Worm (Caenorhabditis elegans) whole organism, midembryonic: ENCODE data around the gene unc-58.
A peak's percentile ranks its signal among the peaks of the same experiment; 100 is the strongest.

ENCODE experiments used
- T22C8.4 ChIP-seq: fragments of 200-800 bp; sonication (Bioruptor generic); IDR thresholded peaks from 2 replicates; pipeline ENCODE4 v1.3.6; 2022; ENCODE audit warnings: missing genetic modification characterization, missing compliant biosample characterization
- cog-1 ChIP-seq: sonication (generic microtip); optimal IDR thresholded peaks from 2 replicates; lab custom pipeline; 2016; ENCODE audit warnings: missing genetic modification characterization, missing compliant biosample characterization
- flt-1 ChIP-seq: fragments of 200-800 bp; sonication (Bioruptor generic); IDR thresholded peaks from 2 replicates; pipeline ENCODE4 v1.3.6; 2022; ENCODE audit warnings: missing genetic modification characterization, missing compliant biosample characterization
- klf-2 ChIP-seq: fragments of 200-800 bp; sonication (Bioruptor generic); conservative IDR thresholded peaks from 2 replicates; pipeline ENCODE4 v1.3.6; 2022; ENCODE audit warnings: missing genetic modification reagents, missing genetic modification characterization, missing compliant biosample characterization
- med-1 ChIP-seq: sonication (generic microtip); optimal IDR thresholded peaks from 2 replicates; lab custom pipeline; 2017; ENCODE audit warnings: missing genetic modification characterization, mild to moderate bottlenecking, missing compliant biosample characterization, antibody characterized with exemption, missing genetic modification reagents; ENCODE audit not compliant: insufficient read depth
- ref-1 ChIP-seq: fragments of 200-800 bp; sonication (Bioruptor generic); conservative IDR thresholded peaks from 2 replicates; pipeline ENCODE4 v1.3.6; 2022; ENCODE audit warnings: missing genetic modification reagents, missing genetic modification characterization, missing compliant biosample characterization
- tab-1 ChIP-seq: fragments of 200-800 bp; sonication (Bioruptor generic); IDR thresholded peaks from 2 replicates; pipeline ENCODE4 v1.3.6; 2022; ENCODE audit warnings: missing genetic modification characterization, missing compliant biosample characterization
- ztf-23 ChIP-seq: fragments of 200-800 bp; sonication (Bioruptor generic); IDR thresholded peaks from 2 replicates; pipeline ENCODE4 v1.3.6; 2022; ENCODE audit warnings: missing genetic modification reagents, missing genetic modification characterization, missing compliant biosample characterization
- ztf-29 ChIP-seq: fragments of 200-800 bp; sonication (Bioruptor generic); IDR thresholded peaks from 2 replicates; pipeline ENCODE4 v1.3.6; 2022; ENCODE audit warnings: missing genetic modification reagents, missing genetic modification characterization, missing compliant biosample characterization

unc-58 gene

ce11 chrX:10141963-10142431 is 9.0 kb upstream of the unc-58 start, which contains the start of gene oac-14:
Gene oac-14 (minus strand): TSS chrX:10142013.
- TF ChIP-seq flt-1 (GFP tag; lab: Robert Waterston, UW) (no peak), ztf-29 (GFP tag; lab: Robert Waterston, UW) (no peak), ztf-23 (GFP tag; lab: Robert Waterston, UW) (no peak), med-1 (GFP tag; lab: Kevin White, UChicago) (no peak), tab-1 (GFP tag; lab: Robert Waterston, UW) (no peak), cog-1 (no peak), ref-1 (GFP tag; lab: Robert Waterston, UW) (no peak), klf-2 (no peak)

ce11 chrX:10141264-10141663 is 8.3 kb upstream of the unc-58 start:
- TF ChIP-seq flt-1 (GFP tag; lab: Robert Waterston, UW): no peak
- TF ChIP-seq ztf-29 (GFP tag; lab: Robert Waterston, UW): no peak
- TF ChIP-seq klf-2: no peak
- no peak for TF ChIP-seq T22C8.4 (GFP tag; lab: Robert Waterston, UW)
- no peak for TF ChIP-seq cog-1
- TF ChIP-seq tab-1 (GFP tag; lab: Robert Waterston, UW): no peak
- no peak for TF ChIP-seq ref-1 (GFP tag; lab: Robert Waterston, UW)
- TF ChIP-seq ztf-23 (GFP tag; lab: Robert Waterston, UW): no peak
- TF ChIP-seq med-1 (GFP tag; lab: Kevin White, UChicago): no peak

ce11 chrX:10138494-10138893 is 5.5 kb upstream of the unc-58 start, which contains the start of gene moc-1:
Gene moc-1 (minus strand): TSS chrX:10138620.
- TF ChIP-seq tab-1 (GFP tag; lab: Robert Waterston, UW): no peak
- TF ChIP-seq T22C8.4 (GFP tag; lab: Robert Waterston, UW): no peak
- no peak for TF ChIP-seq flt-1 (GFP tag; lab: Robert Waterston, UW)
- TF ChIP-seq ztf-23 (GFP tag; lab: Robert Waterston, UW): no peak
- no peak for TF ChIP-seq ref-1 (GFP tag; lab: Robert Waterston, UW)
- TF ChIP-seq med-1 (GFP tag; lab: Kevin White, UChicago): no peak
- no peak for TF ChIP-seq klf-2
- TF ChIP-seq ztf-29 (GFP tag; lab: Robert Waterston, UW): no peak
- TF ChIP-seq cog-1: no peak

ce11 chrX:10132546-10133032 is 393 bp downstream of the unc-58 start:
- TF ChIP-seq flt-1 (GFP tag; lab: Robert Waterston, UW) (peak; percentile 93), ref-1 (GFP tag; lab: Robert Waterston, UW) (peak; percentile 83), cog-1 (peak; percentile 68), ztf-23 (GFP tag; lab: Robert Waterston, UW) (peak; percentile 89), tab-1 (GFP tag; lab: Robert Waterston, UW) (peak; percentile 94), med-1 (GFP tag; lab: Kevin White, UChicago) (peak; percentile 32), klf-2 (peak; percentile 93), ztf-29 (GFP tag; lab: Robert Waterston, UW) (peak; percentile 41; the same call in 1 of the 2 replicates), T22C8.4 (GFP tag; lab: Robert Waterston, UW) (peak; percentile 91)

- TF ChIP-seq cog-1 (no peak), tab-1 (GFP tag; lab: Robert Waterston, UW) (no peak), ztf-29 (GFP tag; lab: Robert Waterston, UW) (no peak), ztf-23 (GFP tag; lab: Robert Waterston, UW) (no peak), med-1 (GFP tag; lab: Kevin White, UChicago) (no peak), ref-1 (GFP tag; lab: Robert Waterston, UW) (no peak), T22C8.4 (GFP tag; lab: Robert Waterston, UW) (no peak), klf-2 (no peak), flt-1 (GFP tag; lab: Robert Waterston, UW) (no peak)
Observed at ce11 chrX:10130159-10130558, 2.8 kb downstream of the unc-58 start.

- TF ChIP-seq tab-1 (GFP tag; lab: Robert Waterston, UW) (no peak), ref-1 (GFP tag; lab: Robert Waterston, UW) (no peak), klf-2 (no peak), flt-1 (GFP tag; lab: Robert Waterston, UW) (no peak), med-1 (GFP tag; lab: Kevin White, UChicago) (no peak), ztf-23 (GFP tag; lab: Robert Waterston, UW) (no peak), ztf-29 (GFP tag; lab: Robert Waterston, UW) (no peak), T22C8.4 (GFP tag; lab: Robert Waterston, UW) (no peak), cog-1 (no peak)
Observed at ce11 chrX:10124338-10124737, 8.6 kb downstream of the unc-58 start.

- TF ChIP-seq T22C8.4 (GFP tag; lab: Robert Waterston, UW) (no peak), flt-1 (GFP tag; lab: Robert Waterston, UW) (no peak), ztf-23 (GFP tag; lab: Robert Waterston, UW) (no peak), tab-1 (GFP tag; lab: Robert Waterston, UW) (no peak), ztf-29 (GFP tag; lab: Robert Waterston, UW) (no peak), klf-2 (no peak), med-1 (GFP tag; lab: Kevin White, UChicago) (no peak), ref-1 (GFP tag; lab: Robert Waterston, UW) (no peak), cog-1 (no peak)
Observed at ce11 chrX:10123015-10123414, 10.0 kb downstream of the unc-58 start.

ce11 chrX:10113677-10114076 is 19.3 kb downstream of the unc-58 start:
- TF ChIP-seq ref-1 (GFP tag; lab: Robert Waterston, UW): no peak
- no peak for TF ChIP-seq ztf-23 (GFP tag; lab: Robert Waterston, UW)
- TF ChIP-seq T22C8.4 (GFP tag; lab: Robert Waterston, UW): no peak
- TF ChIP-seq cog-1: no peak
- TF ChIP-seq klf-2: no peak
- no peak for TF ChIP-seq tab-1 (GFP tag; lab: Robert Waterston, UW)
- TF ChIP-seq med-1 (GFP tag; lab: Kevin White, UChicago): no peak
- TF ChIP-seq flt-1 (GFP tag; lab: Robert Waterston, UW): no peak
- no peak for TF ChIP-seq ztf-29 (GFP tag; lab: Robert Waterston, UW)

- TF ChIP-seq tab-1 (GFP tag; lab: Robert Waterston, UW): no peak
- no peak for TF ChIP-seq cog-1
- TF ChIP-seq med-1 (GFP tag; lab: Kevin White, UChicago): no peak
- no peak for TF ChIP-seq klf-2
- no peak for TF ChIP-seq ref-1 (GFP tag; lab: Robert Waterston, UW)
- no peak for TF ChIP-seq ztf-23 (GFP tag; lab: Robert Waterston, UW)
- TF ChIP-seq flt-1 (GFP tag; lab: Robert Waterston, UW): no peak
- TF ChIP-seq T22C8.4 (GFP tag; lab: Robert Waterston, UW): no peak
- TF ChIP-seq ztf-29 (GFP tag; lab: Robert Waterston, UW): no peak
Observed at ce11 chrX:10095145-10095544, 37.8 kb downstream of the unc-58 start, which contains the start of gene flp-2. Gene flp-2 (minus strand): TSS chrX:10095245.
